Worm (Caenorhabditis elegans): ENCODE data around the gene zip-3.

ce11 chrII:13982247-13982646 lies 25.0 kb upstream of the zip-3 start:
- TF ChIP-seq nhr-237 (tag; optimal IDR thresholded peaks at IDR 0.05) (no peak), blmp-1 (tag; optimal IDR thresholded peaks at IDR 0.05) (no peak), mls-2 (tag; optimal IDR thresholded peaks at IDR 0.05) (no peak), nhr-28 (tag; optimal IDR thresholded peaks at IDR 0.05) (no peak)
